Worm (Caenorhabditis elegans): Measurements from ENCODE around the gene D1086.10.

ce11 chrV:14064422-14064821, 18.1 kb upstream of the D1086.10 start, which contains the start of gene D1086.21:
- TF ChIP-seq hnd-1 (tag; optimal IDR thresholded peaks at IDR 0.05) = no peak
- no peak for TF ChIP-seq ama-1 (optimal IDR thresholded peaks at IDR 0.05)
- TF ChIP-seq hmg-4 (GFP tag; optimal IDR thresholded peaks at IDR 0.05) = no peak
- no peak for TF ChIP-seq scrt-1 (GFP tag; IDR thresholded peaks at IDR 0.05)
- no peak for TF ChIP-seq B0310.2 (tag; optimal IDR thresholded peaks at IDR 0.05)
- no peak for TF ChIP-seq ceh-36 (tag; optimal IDR thresholded peaks at IDR 0.05)
- no peak for TF ChIP-seq sea-1 (GFP tag; conservative IDR thresholded peaks at IDR 0.05)
- TF ChIP-seq tra-4 (tag; optimal IDR thresholded peaks at IDR 0.05) = no peak
- no peak for TF ChIP-seq flt-1 (GFP tag; IDR thresholded peaks at IDR 0.05)
- TF ChIP-seq ets-7 (tag; optimal IDR thresholded peaks at IDR 0.05) = no peak
- TF ChIP-seq aly-1 (tag; optimal IDR thresholded peaks at IDR 0.05) = no peak

All from whole organism, early embryonic.